Fruit fly (Drosophila melanogaster): ENCODE data around the gene CG31820.

CG31820 gene

dm6 chr2L:16003541-16003940 lies 2.5 kb downstream of the CG31820 start, which contains the start of gene CG34167:
Gene CG34167 (minus strand): TSS chr2L:16003641.
- TF ChIP-seq kay (GFP tag; ENCODE audit: borderline replicate concordance) (no peak), Mnt (GFP tag; optimal IDR thresholded peaks at IDR 0.05) (no peak), cnc (optimal IDR thresholded peaks at IDR 0.05) (no peak), Crg-1 (GFP tag; optimal IDR thresholded peaks at IDR 0.05) (no peak), tj (GFP tag; optimal IDR thresholded peaks at IDR 0.05) (no peak), cic (GFP tag; optimal IDR thresholded peaks at IDR 0.05) (no peak), CG12768 (GFP tag; optimal IDR thresholded peaks at IDR 0.05) (no peak), CG1620 (GFP tag; optimal IDR thresholded peaks at IDR 0.05) (no peak), toe (GFP tag; optimal IDR thresholded peaks at IDR 0.05) (no peak), ovo (GFP tag; optimal IDR thresholded peaks at IDR 0.05) (no peak), bab1 (GFP tag; optimal IDR thresholded peaks at IDR 0.05) (no peak), Clk (GFP tag; optimal IDR thresholded peaks at IDR 0.05) (no peak), CG5204 (GFP tag; optimal IDR thresholded peaks at IDR 0.05) (no peak), CG14711 (tag; optimal IDR thresholded peaks at IDR 0.05) (no peak), CG7045 (GFP tag; optimal IDR thresholded peaks at IDR 0.05) (no peak), CG7101 (tag; optimal IDR thresholded peaks at IDR 0.05) (no peak)

- TF ChIP-seq Clk (GFP tag; optimal IDR thresholded peaks at IDR 0.05) (no peak), cic (GFP tag; optimal IDR thresholded peaks at IDR 0.05) (no peak), CG14711 (tag; optimal IDR thresholded peaks at IDR 0.05) (no peak), pad (GFP tag; optimal IDR thresholded peaks at IDR 0.05) (no peak), ovo (GFP tag; optimal IDR thresholded peaks at IDR 0.05) (no peak), cnc (optimal IDR thresholded peaks at IDR 0.05) (no peak)
Measured at dm6 chr2L:16000199-16000598, 5.9 kb downstream of the CG31820 start, which contains the start of gene beat-Ic. Gene beat-Ic (plus strand): TSS chr2L:16000291.

DNA sequence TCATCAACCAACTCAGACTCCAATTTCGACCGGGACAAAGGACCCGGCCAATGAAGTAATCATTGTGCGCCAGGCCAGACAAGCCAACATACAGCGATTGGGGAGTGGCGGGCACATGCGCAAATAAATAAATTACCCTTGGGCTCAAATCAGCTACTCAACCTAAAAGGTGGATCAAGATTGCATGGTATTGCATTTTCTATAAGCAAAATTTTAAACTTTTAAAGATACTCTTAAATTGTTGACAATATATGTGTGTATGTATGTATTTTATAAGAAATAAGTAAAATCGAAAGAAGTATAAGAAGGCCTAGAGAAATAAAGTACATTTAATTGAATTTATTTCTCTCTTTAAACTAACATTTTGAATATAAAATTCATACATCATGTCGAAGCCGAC lies 26.9 kb downstream of the CG31820 start, which contains the start of gene CG10839:
Gene CG10839, plus strand, starts transcription at position 301 of the 400 bp plus-strand sequence.
- TF ChIP-seq Hr96 (GFP tag; optimal IDR thresholded peaks at IDR 0.05) (no peak), tj (GFP tag; optimal IDR thresholded peaks at IDR 0.05) (no peak), ovo (GFP tag; optimal IDR thresholded peaks at IDR 0.05) (no peak), kay (GFP tag; ENCODE audit: borderline replicate concordance) (no peak), CG7101 (tag; optimal IDR thresholded peaks at IDR 0.05) (no peak), CG5204 (GFP tag; optimal IDR thresholded peaks at IDR 0.05) (no peak), CG1620 (GFP tag; optimal IDR thresholded peaks at IDR 0.05) (no peak), pad (GFP tag; optimal IDR thresholded peaks at IDR 0.05) (no peak), toe (GFP tag; optimal IDR thresholded peaks at IDR 0.05) (no peak), CG12768 (GFP tag; optimal IDR thresholded peaks at IDR 0.05) (no peak), bab1 (GFP tag; optimal IDR thresholded peaks at IDR 0.05) (no peak), CG33017 (tag; optimal IDR thresholded peaks at IDR 0.05) (no peak), Clk (GFP tag; optimal IDR thresholded peaks at IDR 0.05) (no peak), Crg-1 (GFP tag; optimal IDR thresholded peaks at IDR 0.05) (no peak), Mnt (GFP tag; optimal IDR thresholded peaks at IDR 0.05) (no peak), cnc (optimal IDR thresholded peaks at IDR 0.05) (no peak)

- no peak for TF ChIP-seq CG11617 (GFP tag; optimal IDR thresholded peaks at IDR 0.05)
- no peak for TF ChIP-seq Clk (GFP tag; optimal IDR thresholded peaks at IDR 0.05)
- TF ChIP-seq CG1620 (GFP tag; optimal IDR thresholded peaks at IDR 0.05), result no peak
- no peak for TF ChIP-seq CG12768 (GFP tag; optimal IDR thresholded peaks at IDR 0.05)
- no peak for TF ChIP-seq CG7045 (GFP tag; optimal IDR thresholded peaks at IDR 0.05)
Measured at dm6 chr2L:15962335-15962734, 43.7 kb downstream of the CG31820 start, which contains the start of gene beat-Ib. Gene beat-Ib (minus strand): TSS chr2L:15962435.

DNA sequence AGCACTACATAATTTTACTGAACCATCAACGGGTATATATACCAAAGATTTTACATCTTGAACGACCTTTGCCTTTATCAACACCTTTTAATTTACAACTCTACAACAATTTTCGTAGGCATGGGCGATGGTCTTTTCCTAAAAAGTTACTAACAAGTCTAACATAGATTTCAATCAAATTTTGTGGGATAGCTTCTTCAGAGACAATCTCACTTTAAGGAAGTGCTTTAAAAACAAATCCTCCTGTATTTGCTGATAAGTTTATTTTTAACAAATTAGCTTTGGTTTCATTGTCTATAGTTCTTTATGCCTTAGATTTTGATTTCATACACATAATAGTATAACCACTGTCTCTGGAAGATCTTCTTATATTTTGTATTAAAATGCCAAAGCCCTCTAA lies 48.5 kb downstream of the CG31820 start, which contains the start of gene CG18063:
Gene CG18063, plus strand, starts transcription at position 301 of the 400 bp plus-strand sequence.
- no peak for TF ChIP-seq Crg-1 (GFP tag; optimal IDR thresholded peaks at IDR 0.05)
- no peak for TF ChIP-seq cnc (optimal IDR thresholded peaks at IDR 0.05)
- no peak for TF ChIP-seq kay (GFP tag; ENCODE audit: borderline replicate concordance)
- TF ChIP-seq CG5204 (GFP tag; optimal IDR thresholded peaks at IDR 0.05), result no peak
- no peak for TF ChIP-seq CG11617 (GFP tag; optimal IDR thresholded peaks at IDR 0.05)
- TF ChIP-seq CG33017 (tag; optimal IDR thresholded peaks at IDR 0.05), result no peak
- TF ChIP-seq bab1 (GFP tag; optimal IDR thresholded peaks at IDR 0.05), result no peak
- TF ChIP-seq ovo (GFP tag; optimal IDR thresholded peaks at IDR 0.05), result no peak
- no peak for TF ChIP-seq CG12768 (GFP tag; optimal IDR thresholded peaks at IDR 0.05)
- no peak for TF ChIP-seq cic (GFP tag; optimal IDR thresholded peaks at IDR 0.05)
- TF ChIP-seq CG7101 (tag; optimal IDR thresholded peaks at IDR 0.05), result no peak
- no peak for TF ChIP-seq tj (GFP tag; optimal IDR thresholded peaks at IDR 0.05)
- TF ChIP-seq CG7045 (GFP tag; optimal IDR thresholded peaks at IDR 0.05), result no peak
- TF ChIP-seq Clk (GFP tag; optimal IDR thresholded peaks at IDR 0.05), result no peak
- TF ChIP-seq pad (GFP tag; optimal IDR thresholded peaks at IDR 0.05), result no peak
- TF ChIP-seq Mnt (GFP tag; optimal IDR thresholded peaks at IDR 0.05), result no peak
- TF ChIP-seq CG1620 (GFP tag; optimal IDR thresholded peaks at IDR 0.05), result no peak
- no peak for TF ChIP-seq toe (GFP tag; optimal IDR thresholded peaks at IDR 0.05)
